Fruit fly (Drosophila melanogaster): Measurements from ENCODE around the gene sunz.

- TF ChIP-seq CG8478 (optimal IDR thresholded peaks at IDR 0.05), result no peak
- no peak for TF ChIP-seq usp (GFP tag; optimal IDR thresholded peaks at IDR 0.05)
- no peak for TF ChIP-seq EcR (GFP tag; optimal IDR thresholded peaks at IDR 0.05)
- TF ChIP-seq psq (optimal IDR thresholded peaks at IDR 0.05), result no peak
- no peak for TF ChIP-seq pan (optimal IDR thresholded peaks at IDR 0.05)
- no peak for TF ChIP-seq Dll (optimal IDR thresholded peaks at IDR 0.05)
These were observed 27.6 kb downstream of the sunz start, which contains the start of the genes CG1307 and twr for dm6 chr3R:6657278-6658246.

All from whole organism.